Fruit fly (Drosophila melanogaster) whole organism, embryonic: Measurements from ENCODE around the gene lilli.

ENCODE experiments used
- Bdp1 ChIP-seq: fragments of 200-800 bp; sonication (Bioruptor generic); optimal IDR thresholded peaks from 3 replicates; lab custom pipeline; 2016; ENCODE audit warnings: missing biosample characterization, missing genetic modification characterization
- CG10274 ChIP-seq: fragments of 200-800 bp; sonication (Bioruptor generic); optimal IDR thresholded peaks from 3 replicates; lab custom pipeline; 2017; ENCODE audit warnings: missing biosample characterization, mild to moderate bottlenecking, missing genetic modification characterization
- CG12391 ChIP-seq: fragments of 200-800 bp; sonication (Bioruptor generic); optimal IDR thresholded peaks from 3 replicates; lab custom pipeline; 2018; ENCODE audit warnings: missing biosample characterization, mild to moderate bottlenecking, missing genetic modification characterization, moderate library complexity
- CG13287 ChIP-seq: fragments of 200-800 bp; sonication (Bioruptor generic); IDR thresholded peaks from 2 replicates; pipeline ENCODE4 v1.3.6; 2022; ENCODE audit warnings: missing biosample characterization, missing genetic modification characterization; ENCODE audit not compliant: partially characterized antibody
- CG14014 ChIP-seq: fragments of 200-800 bp; sonication (Bioruptor generic); IDR thresholded peaks from 2 replicates; pipeline ENCODE4 v1.3.6; 2022; ENCODE audit warnings: missing biosample characterization, missing genetic modification characterization
- CG1529 ChIP-seq: fragments of 200-800 bp; sonication (Bioruptor generic); optimal IDR thresholded peaks from 3 replicates; lab custom pipeline; 2018; ENCODE audit warnings: missing biosample characterization, missing genetic modification characterization
- CG15696 ChIP-seq: fragments of 200-800 bp; sonication (Bioruptor generic); optimal IDR thresholded peaks from 2 replicates; lab custom pipeline; 2019; ENCODE audit warnings: missing biosample characterization, mild to moderate bottlenecking, missing genetic modification characterization, moderate library complexity
- CG18262 ChIP-seq: fragments of 200-800 bp; optimal IDR thresholded peaks from 3 replicates; lab custom pipeline; 2019; ENCODE audit warnings: missing biosample characterization, mild to moderate bottlenecking, missing genetic modification characterization, moderate library complexity
- CG4404 ChIP-seq: fragments of 200-800 bp; sonication (Bioruptor generic); IDR thresholded peaks from 2 replicates; pipeline ENCODE4 v1.3.6; 2022; ENCODE audit warnings: missing biosample characterization, missing genetic modification characterization
- CG6654 ChIP-seq: fragments of 200-800 bp; sonication (Bioruptor generic); optimal IDR thresholded peaks from 2 replicates; lab custom pipeline; 2017; ENCODE audit warnings: missing biosample characterization, mild to moderate bottlenecking, missing genetic modification characterization
- CG6689 ChIP-seq: fragments of 200-800 bp; sonication (Bioruptor generic); IDR thresholded peaks from 2 replicates; pipeline ENCODE4 v1.3.6; 2022; ENCODE audit warnings: missing biosample characterization, missing genetic modification characterization
- CG7357 ChIP-seq: fragments of 200-800 bp; sonication (Bioruptor generic); IDR thresholded peaks from 3 replicates; pipeline ENCODE4 v1.3.6; 2022; ENCODE audit warnings: missing biosample characterization, missing genetic modification characterization
- CG7839 ChIP-seq: fragments of 200-800 bp; sonication (Bioruptor generic); optimal IDR thresholded peaks from 3 replicates; lab custom pipeline; 2018; ENCODE audit warnings: missing biosample characterization, mild to moderate bottlenecking, missing genetic modification characterization, moderate library complexity
- CG8478 ChIP-seq: fragments of >200 bp; optimal IDR thresholded peaks from 2 replicates; lab custom pipeline; 2018
- Camta ChIP-seq: fragments of 200-800 bp; sonication (Bioruptor generic); optimal IDR thresholded peaks from 2 replicates; lab custom pipeline; 2016; ENCODE audit warnings: missing biosample characterization, missing genetic modification characterization
- Chrac-16 ChIP-seq: fragments of 200-800 bp; sonication (Bioruptor generic); optimal IDR thresholded peaks from 3 replicates; lab custom pipeline; 2016; ENCODE audit warnings: missing biosample characterization, missing genetic modification characterization
- Doc3 ChIP-seq: fragments of 200-800 bp; sonication (Bioruptor generic); IDR thresholded peaks from 3 replicates; pipeline ENCODE4 v1.3.6; 2022; ENCODE audit warnings: missing biosample characterization, missing genetic modification characterization; ENCODE audit not compliant: partially characterized antibody
- E2f2 ChIP-seq: fragments of 200-800 bp; sonication (Bioruptor generic); IDR thresholded peaks from 2 replicates; pipeline ENCODE4 v1.3.6; 2022; ENCODE audit warnings: missing biosample characterization, missing genetic modification characterization
- HLH3B ChIP-seq: fragments of 200-800 bp; sonication (Bioruptor generic); IDR thresholded peaks from 2 replicates; pipeline ENCODE4 v1.3.6; 2022; ENCODE audit warnings: missing biosample characterization, missing genetic modification characterization
- Hey ChIP-seq: fragments of 200-800 bp; sonication (Bioruptor generic); optimal IDR thresholded peaks from 3 replicates; lab custom pipeline; 2018; ENCODE audit warnings: missing biosample characterization, mild to moderate bottlenecking, missing genetic modification characterization
- HmgD ChIP-seq: fragments of 200-800 bp; sonication (Bioruptor generic); optimal IDR thresholded peaks from 3 replicates; lab custom pipeline; 2016; ENCODE audit warnings: missing biosample characterization, missing genetic modification characterization
- Hr78 ChIP-seq, 2 experiments: fragments of 200-800 bp in 1 of 2; fragments of >200 bp in 1 of 2; sonication (Bioruptor generic) in 1 of 2; optimal IDR thresholded peaks; 2 replicates each; lab custom pipeline; 2017 to 2019; ENCODE audit warnings: missing biosample characterization in 2 of 2, missing genetic modification characterization in 2 of 2, mild to moderate bottlenecking in 1 of 2, moderate library complexity in 1 of 2
- Kr ChIP-seq: fragments of 200-800 bp; sonication (Bioruptor generic); optimal IDR thresholded peaks from 2 replicates; lab custom pipeline; 2017; ENCODE audit warnings: missing biosample characterization, mild to moderate bottlenecking, missing genetic modification characterization
- MTF-1 ChIP-seq: fragments of 200-800 bp; sonication (Bioruptor generic); optimal IDR thresholded peaks from 2 replicates; lab custom pipeline; 2018; ENCODE audit warnings: missing biosample characterization, mild to moderate bottlenecking, missing genetic modification characterization, borderline replicate concordance
- Max ChIP-seq: fragments of 200-800 bp; sonication (Bioruptor generic); optimal IDR thresholded peaks from 2 replicates; lab custom pipeline; 2016; ENCODE audit warnings: missing biosample characterization, mild to moderate bottlenecking, missing genetic modification characterization
- Med ChIP-seq: fragments of 200-800 bp; sonication (Bioruptor generic); peaks from one replicate; lab custom pipeline; 2016; ENCODE audit warnings: missing biosample characterization, missing genetic modification characterization, mild to moderate bottlenecking, inconsistent platforms, moderate library complexity
- Mes4 ChIP-seq: fragments of 200-800 bp; sonication (Bioruptor generic); optimal IDR thresholded peaks from 2 replicates; lab custom pipeline; 2016; ENCODE audit warnings: missing biosample characterization, missing genetic modification characterization
- Myb ChIP-seq: fragments of 200-800 bp; sonication (Bioruptor generic); optimal IDR thresholded peaks from 2 replicates; lab custom pipeline; 2016; ENCODE audit warnings: missing biosample characterization, missing genetic modification characterization
- Nf-YC ChIP-seq: fragments of 200-800 bp; optimal IDR thresholded peaks from 3 replicates; lab custom pipeline; 2019; ENCODE audit warnings: missing biosample characterization, mild to moderate bottlenecking, missing genetic modification characterization, moderate library complexity
- Usf ChIP-seq: fragments of 200-800 bp; sonication (Bioruptor generic); optimal IDR thresholded peaks from 2 replicates; lab custom pipeline; 2017; ENCODE audit warnings: missing genotype, missing biosample characterization, missing genetic modification characterization
- ase ChIP-seq: fragments of 200-800 bp; sonication (Bioruptor generic); IDR thresholded peaks from 3 replicates; pipeline ENCODE4 v1.3.6; 2022; ENCODE audit warnings: missing biosample characterization, missing genetic modification characterization
- ato ChIP-seq: fragments of 200-800 bp; sonication (Bioruptor generic); IDR thresholded peaks from 2 replicates; pipeline ENCODE4 v1.3.6; 2022; ENCODE audit warnings: missing biosample characterization, missing genetic modification characterization; ENCODE audit not compliant: partially characterized antibody
- az2 ChIP-seq: fragments of 200-800 bp; sonication (Bioruptor generic); optimal IDR thresholded peaks from 3 replicates; lab custom pipeline; 2016; ENCODE audit warnings: missing biosample characterization, missing genetic modification characterization
- disco-r ChIP-seq: fragments of 200-800 bp; sonication (Bioruptor generic); optimal IDR thresholded peaks from 2 replicates; lab custom pipeline; 2016; ENCODE audit warnings: missing biosample characterization, missing genetic modification characterization
- gce ChIP-seq: fragments of 200-800 bp; sonication (Bioruptor generic); IDR thresholded peaks from 3 replicates; pipeline ENCODE4 v1.3.6; 2022; ENCODE audit warnings: missing biosample characterization, missing genetic modification characterization
- gcm ChIP-seq: fragments of 200-800 bp; sonication (Bioruptor generic); optimal IDR thresholded peaks from 2 replicates; lab custom pipeline; 2019; ENCODE audit warnings: missing biosample characterization, mild to moderate bottlenecking, missing genetic modification characterization, moderate library complexity
- gsb ChIP-seq: fragments of 200-800 bp; sonication (Bioruptor generic); IDR thresholded peaks from 2 replicates; pipeline ENCODE4 v1.3.6; 2022; ENCODE audit warnings: missing biosample characterization, missing genetic modification characterization
- hkb ChIP-seq, 2 experiments: fragments of 200-800 bp in 1 of 2; fragments of >200 bp in 1 of 2; sonication (Bioruptor generic) in 1 of 2; IDR thresholded peaks in 1 of 2; optimal IDR thresholded peaks in 1 of 2; 2 replicates each; pipeline versions ENCODE4 v1.3.6 to Lab custom; 2017 to 2022; ENCODE audit warnings: missing biosample characterization in 1 of 2, missing genetic modification characterization in 1 of 2
- lov ChIP-seq, 2 experiments: fragments of 200-800 bp in 1 of 2; fragments of >200 bp in 1 of 2; sonication (Bioruptor generic) in 1 of 2; IDR thresholded peaks in 1 of 2; optimal IDR thresholded peaks in 1 of 2; 2 replicates in 1 of 2; 3 replicates in 1 of 2; pipeline versions ENCODE4 v1.3.6 to Lab custom; 2017 to 2022; ENCODE audit warnings: missing biosample characterization in 1 of 2, missing genetic modification characterization in 1 of 2
- mirr ChIP-seq: fragments of 200-800 bp; sonication (Bioruptor generic); optimal IDR thresholded peaks from 3 replicates; lab custom pipeline; 2018; ENCODE audit warnings: missing biosample characterization, mild to moderate bottlenecking, missing genetic modification characterization
- nerfin-2 ChIP-seq: fragments of 200-800 bp; sonication (Bioruptor generic); IDR thresholded peaks from 2 replicates; pipeline ENCODE4 v1.3.6; 2022; ENCODE audit warnings: missing biosample characterization, missing genetic modification characterization; ENCODE audit not compliant: partially characterized antibody
- otp ChIP-seq: fragments of 200-800 bp; sonication (Bioruptor generic); IDR thresholded peaks from 3 replicates; pipeline ENCODE4, ENCODE4 v1.3.6; 2022; ENCODE audit warnings: missing biosample characterization, missing genetic modification characterization
- pita ChIP-seq: fragments of 200-800 bp; sonication (Bioruptor generic); optimal IDR thresholded peaks from 2 replicates; lab custom pipeline; 2017; ENCODE audit warnings: missing biosample characterization, mild to moderate bottlenecking, missing genetic modification characterization
- tap ChIP-seq: fragments of 200-800 bp; optimal IDR thresholded peaks from 3 replicates; lab custom pipeline; 2019; ENCODE audit warnings: missing biosample characterization, mild to moderate bottlenecking, missing genetic modification characterization, moderate library complexity
- tio ChIP-seq: fragments of 200-800 bp; sonication (Bioruptor generic); optimal IDR thresholded peaks from 2 replicates; lab custom pipeline; 2017; ENCODE audit warnings: missing biosample characterization, missing genetic modification characterization, inconsistent platforms
- tll ChIP-seq, 2 experiments: fragments of 200-800 bp in 1 of 2; fragments of >200 bp in 1 of 2; sonication (Bioruptor generic) in 1 of 2; optimal IDR thresholded peaks; 2 replicates each; lab custom pipeline; 2017 to 2019; ENCODE audit warnings: missing biosample characterization in 2 of 2, missing genetic modification characterization in 2 of 2, mild to moderate bottlenecking in 1 of 2, moderate library complexity in 1 of 2
- trh ChIP-seq: fragments of 200-800 bp; sonication (Bioruptor generic); optimal IDR thresholded peaks from 2 replicates; lab custom pipeline; 2016; ENCODE audit warnings: missing biosample characterization, missing genetic modification characterization
- tup ChIP-seq: fragments of 200-800 bp; sonication (Bioruptor generic); optimal IDR thresholded peaks from 2 replicates; lab custom pipeline; 2016; ENCODE audit warnings: missing biosample characterization, mild to moderate bottlenecking, missing genetic modification characterization, moderate library complexity
- vvl ChIP-seq: fragments of 200-800 bp; sonication (Bioruptor generic); IDR thresholded peaks from 2 replicates; pipeline ENCODE4 v1.3.6; 2022; ENCODE audit warnings: missing biosample characterization, missing genetic modification characterization
- yki ChIP-seq: fragments of >200 bp; optimal IDR thresholded peaks from 3 replicates; lab custom pipeline; 2018

The lilli gene

dm6 chr2L:2864601-2865000, 21.1 kb upstream of the lilli start (continued):
- TF ChIP-seq Nf-YC (tag; lab: Kevin White, UChicago) (no peak), CG8478 (no peak), disco-r (GFP tag; lab: Kevin White, UChicago) (peak; percentile 2), Chrac-16 (no peak), CG18262 (tag; lab: Kevin White, UChicago) (no peak), E2f2 (0 out of 2 replicates have a peak, but pooled peaks have one; percentile 10), Hr78 (GFP tag; optimal IDR thresholded peaks at IDR 0.05; lab: Kevin White, UChicago) (peak in 1 of 2 experiments; percentile 52), otp (GFP tag; lab: Robert Waterston, UW) (peak; percentile 66; the same call in 1 of the 3 replicates), az2 (GFP tag; lab: Kevin White, UChicago) (no peak), gsb (GFP tag; lab: Robert Waterston, UW) (no peak), Kr (GFP tag; lab: Kevin White, UChicago) (peak; percentile 10), Max (GFP tag; lab: Kevin White, UChicago) (no peak), CG12391 (tag; lab: Kevin White, UChicago) (no peak), HLH3B (GFP tag; lab: Robert Waterston, UW) (peak; percentile 18; the same call in 1 of the 2 replicates), tll (GFP tag; optimal IDR thresholded peaks at IDR 0.05; lab: Kevin White, UChicago) (no peak), vvl (GFP tag; lab: Robert Waterston, UW) (peak; percentile 40; the same call in 1 of the 2 replicates), Med (GFP tag; lab: Kevin White, UChicago) (peak; percentile 66), tap (tag; lab: Kevin White, UChicago) (no peak), nerfin-2 (no peak), gcm (GFP tag; lab: Kevin White, UChicago) (peak; percentile 28), Myb (GFP tag; lab: Kevin White, UChicago) (no peak), hkb (optimal IDR thresholded peaks at IDR 0.05; lab: Kevin White, UChicago) (no peak), hkb (GFP tag; IDR thresholded peaks at IDR 0.05; lab: Robert Waterston, UW) (peak; percentile 50), Bdp1 (GFP tag; lab: Kevin White, UChicago) (no peak), ato (GFP tag; lab: Robert Waterston, UW) (no peak), CG6689 (GFP tag; lab: Robert Waterston, UW) (no peak), CG10274 (GFP tag; lab: Kevin White, UChicago) (peak; percentile 15), CG13287 (GFP tag; lab: Robert Waterston, UW) (no peak), ase (no peak), CG4404 (no peak), tup (peak; percentile 17), tio (GFP tag; lab: Kevin White, UChicago) (no peak), Camta (GFP tag; lab: Kevin White, UChicago) (no peak), mirr (peak; percentile 14), lov (optimal IDR thresholded peaks at IDR 0.05; lab: Kevin White, UChicago) (no peak), lov (GFP tag; IDR thresholded peaks at IDR 0.05; lab: Robert Waterston, UW) (0 out of 3 replicates have a peak, but pooled peaks have one; percentile 47), gce (GFP tag; lab: Robert Waterston, UW) (0 out of 3 replicates have a peak, but pooled peaks have one; percentile 43), yki (lab: Kevin White, UChicago) (no peak), Hey (tag; lab: Kevin White, UChicago) (no peak), CG14014 (GFP tag; lab: Robert Waterston, UW) (peak; percentile 11; the same call in 1 of the 2 replicates), Usf (GFP tag; lab: Kevin White, UChicago) (no peak), CG6654 (GFP tag; lab: Kevin White, UChicago) (no peak), Mes4 (GFP tag; lab: Kevin White, UChicago) (no peak), CG1529 (GFP tag; lab: Kevin White, UChicago) (peak; percentile 0), Doc3 (GFP tag; lab: Robert Waterston, UW) (no peak), MTF-1 (GFP tag; lab: Kevin White, UChicago) (peak; percentile 34), CG15696 (tag; lab: Kevin White, UChicago) (peak; percentile 2), CG7357 (GFP tag; lab: Robert Waterston, UW) (no peak), trh (GFP tag; lab: Kevin White, UChicago) (no peak), HmgD (no peak), CG7839 (peak; percentile 2), pita (GFP tag; lab: Kevin White, UChicago) (no peak)
